Fruit fly (Drosophila melanogaster): ENCODE data around the gene shtd.

dm6 chrX:15482236-15482660, 20.0 kb upstream of the shtd start, which contains the start of gene CG6340:
- no peak for TF ChIP-seq pan (optimal IDR thresholded peaks at IDR 0.05)
- peak; percentile 6 for TF ChIP-seq h (GFP tag; optimal IDR thresholded peaks at IDR 0.05)
- no peak for TF ChIP-seq sv (GFP tag; optimal IDR thresholded peaks at IDR 0.05)
- TF ChIP-seq usp (GFP tag; optimal IDR thresholded peaks at IDR 0.05), result no peak

Data from whole organism, wandering third instar larva.